Worm (Caenorhabditis elegans) whole organism, L1 larva: ENCODE data around the gene puf-8.

Experiments
- C16A3.4 ChIP-seq: fragments of 150-350 bp; optimal IDR thresholded peaks from 2 replicates; lab custom pipeline; 2014; ENCODE audit warnings: missing biosample characterization, missing genetic modification characterization
- alr-1 ChIP-seq: fragments of 200-800 bp; sonication (Bioruptor generic); optimal IDR thresholded peaks from 2 replicates; lab custom pipeline; 2018; ENCODE audit warnings: borderline replicate concordance, mild to moderate bottlenecking, missing genetic modification characterization, missing compliant biosample characterization
- aly-2 ChIP-seq: fragments of 150-350 bp; optimal IDR thresholded peaks from 2 replicates; lab custom pipeline; 2014; ENCODE audit warnings: missing biosample characterization, missing genetic modification characterization
- ama-1 ChIP-seq: fragments of 150-350 bp; optimal IDR thresholded peaks from 2 replicates; lab custom pipeline; 2014
- blmp-1 ChIP-seq: fragments of 150-350 bp; optimal IDR thresholded peaks from 2 replicates; lab custom pipeline; 2014; ENCODE audit warnings: missing biosample characterization, missing genetic modification characterization
- ceh-63 ChIP-seq: fragments of 200-800 bp; sonication (Bioruptor generic); optimal IDR thresholded peaks from 2 replicates; lab custom pipeline; 2018; ENCODE audit warnings: mild to moderate bottlenecking, missing genetic modification characterization, missing compliant biosample characterization
- ceh-90 ChIP-seq: sonication (generic microtip); optimal IDR thresholded peaks from 2 replicates; lab custom pipeline; 2016; ENCODE audit warnings: missing genetic modification characterization, missing compliant biosample characterization
- dsc-1 ChIP-seq: sonication (generic microtip); optimal IDR thresholded peaks from 2 replicates; lab custom pipeline; 2016; ENCODE audit warnings: mild to moderate bottlenecking, missing genetic modification characterization, missing compliant biosample characterization
- efl-1 ChIP-seq, 4 experiments: fragments of 150-350 bp; optimal IDR thresholded peaks in 3 of 4; peaks in 1 of 4; 1 replicate in 1 of 4; 2 replicates in 3 of 4; lab custom pipeline; 2014; ENCODE audit warnings: missing biosample characterization in 2 of 4, missing genetic modification characterization in 2 of 4, missing genetic modification reagents in 2 of 4
- egl-13 ChIP-seq: sonication (generic microtip); optimal IDR thresholded peaks from 2 replicates; lab custom pipeline; 2016; ENCODE audit warnings: missing genotype, missing genetic modification reagents, missing genetic modification characterization, missing compliant biosample characterization
- elt-3 ChIP-seq, 6 experiments: fragments of 150-350 bp in 1 of 6; sonication (generic microtip); optimal IDR thresholded peaks; 2 replicates each; lab custom pipeline; 2017 to 2018; ENCODE audit warnings: missing biosample characterization in 6 of 6, missing genetic modification characterization in 6 of 6, inconsistent platforms in 1 of 6
- fkh-4 ChIP-seq: sonication (generic microtip); optimal IDR thresholded peaks from 2 replicates; lab custom pipeline; 2016; ENCODE audit warnings: missing compliant biosample characterization, missing genetic modification characterization, borderline replicate concordance
- fkh-8 ChIP-seq: sonication (generic microtip); optimal IDR thresholded peaks from 2 replicates; lab custom pipeline; 2016; ENCODE audit warnings: mild to moderate bottlenecking, missing genetic modification characterization, missing compliant biosample characterization
- hpl-2 ChIP-seq: fragments of 150-350 bp; optimal IDR thresholded peaks from 2 replicates; lab custom pipeline; 2014; ENCODE audit warnings: missing biosample characterization, missing genetic modification reagents, missing genetic modification characterization
- lin-14 ChIP-seq: fragments of 200-800 bp; sonication (Bioruptor generic); optimal IDR thresholded peaks from 2 replicates; lab custom pipeline; 2018; ENCODE audit warnings: mild to moderate bottlenecking, missing genetic modification characterization, moderate library complexity, missing compliant biosample characterization
- lin-15B ChIP-seq: fragments of 150-350 bp; sonication (generic microtip); optimal IDR thresholded peaks from 3 replicates; lab custom pipeline; 2014; ENCODE audit warnings: missing biosample characterization, missing genetic modification characterization
- lin-35 ChIP-seq, 2 experiments: fragments of 150-350 bp; optimal IDR thresholded peaks; 2 replicates each; lab custom pipeline; 2014; ENCODE audit warnings: missing biosample characterization in 2 of 2, missing genetic modification characterization in 2 of 2, missing genetic modification reagents in 2 of 2
- lin-39 ChIP-seq: fragments of 150-350 bp; optimal IDR thresholded peaks from 2 replicates; lab custom pipeline; 2014; ENCODE audit warnings: missing biosample characterization, missing genetic modification reagents, missing genetic modification characterization
- lir-3 ChIP-seq: sonication (generic microtip); optimal IDR thresholded peaks from 2 replicates; lab custom pipeline; 2016; ENCODE audit warnings: mild to moderate bottlenecking, missing genetic modification characterization, moderate library complexity, missing compliant biosample characterization; ENCODE audit not compliant: poor library complexity
- mef-2 ChIP-seq: fragments of 150-350 bp; optimal IDR thresholded peaks from 2 replicates; lab custom pipeline; 2014; ENCODE audit warnings: missing biosample characterization, missing genetic modification characterization
- nhr-11 ChIP-seq: fragments of 150-350 bp; optimal IDR thresholded peaks from 2 replicates; lab custom pipeline; 2014; ENCODE audit warnings: missing biosample characterization, missing genetic modification characterization
- nhr-20 ChIP-seq: sonication (generic microtip); optimal IDR thresholded peaks from 2 replicates; lab custom pipeline; 2016; ENCODE audit warnings: mild to moderate bottlenecking, missing genetic modification characterization, missing compliant biosample characterization
- nhr-28 ChIP-seq: fragments of 150-350 bp; optimal IDR thresholded peaks from 2 replicates; lab custom pipeline; 2014; ENCODE audit warnings: missing biosample characterization, missing genetic modification characterization
- nhr-47 ChIP-seq: sonication (generic microtip); optimal IDR thresholded peaks from 2 replicates; lab custom pipeline; 2016; ENCODE audit warnings: mild to moderate bottlenecking, missing genetic modification characterization, moderate library complexity, missing compliant biosample characterization
- nhr-71 ChIP-seq: sonication (generic microtip); optimal IDR thresholded peaks from 2 replicates; lab custom pipeline; 2016; ENCODE audit warnings: mild to moderate bottlenecking, missing genetic modification characterization, moderate library complexity, missing compliant biosample characterization
- nhr-77 ChIP-seq: fragments of 150-350 bp; optimal IDR thresholded peaks from 2 replicates; lab custom pipeline; 2014; ENCODE audit warnings: missing biosample characterization, missing genetic modification characterization
- nhr-84 ChIP-seq: sonication (generic microtip); optimal IDR thresholded peaks from 2 replicates; lab custom pipeline; 2017; ENCODE audit warnings: missing biosample characterization, missing genetic modification characterization
- pax-3 ChIP-seq: fragments of 200-800 bp; sonication (Bioruptor generic); optimal IDR thresholded peaks from 2 replicates; lab custom pipeline; 2018; ENCODE audit warnings: mild to moderate bottlenecking, missing genetic modification characterization, moderate library complexity, missing compliant biosample characterization
- pqm-1 ChIP-seq: sonication (generic microtip); optimal IDR thresholded peaks from 3 replicates; lab custom pipeline; 2017; ENCODE audit warnings: missing biosample characterization, missing genetic modification characterization
- rnt-1 ChIP-seq: sonication (generic microtip); optimal IDR thresholded peaks from 2 replicates; lab custom pipeline; 2016; ENCODE audit warnings: mild to moderate bottlenecking, missing genetic modification characterization, moderate library complexity, missing compliant biosample characterization
- snu-23 ChIP-seq: sonication (generic microtip); optimal IDR thresholded peaks from 2 replicates; lab custom pipeline; 2016; ENCODE audit warnings: missing genetic modification characterization, missing compliant biosample characterization
- sox-4 ChIP-seq: sonication (generic microtip); optimal IDR thresholded peaks from 2 replicates; lab custom pipeline; 2016; ENCODE audit warnings: missing genetic modification characterization, missing compliant biosample characterization
- tbx-2 ChIP-seq: sonication (generic microtip); optimal IDR thresholded peaks from 2 replicates; lab custom pipeline; 2016; ENCODE audit warnings: missing genetic modification characterization, missing compliant biosample characterization
- unc-98 ChIP-seq: fragments of 200-800 bp; sonication (Bioruptor generic); IDR thresholded peaks from 2 replicates; pipeline ENCODE4 v1.3.6; 2022; ENCODE audit warnings: missing genetic modification characterization, missing compliant biosample characterization
- vab-15 ChIP-seq: sonication (generic microtip); optimal IDR thresholded peaks from 2 replicates; lab custom pipeline; 2017; ENCODE audit warnings: missing genotype, mild to moderate bottlenecking, missing genetic modification characterization, missing compliant biosample characterization
- xbp-1 ChIP-seq: sonication (generic microtip); optimal IDR thresholded peaks from 2 replicates; lab custom pipeline; 2016; ENCODE audit warnings: missing genetic modification characterization, missing compliant biosample characterization
- zag-1 ChIP-seq: fragments of 150-350 bp; optimal IDR thresholded peaks from 2 replicates; lab custom pipeline; 2014; ENCODE audit warnings: missing biosample characterization, missing genetic modification characterization
- ztf-11 ChIP-seq, 2 experiments: sonication (generic microtip); optimal IDR thresholded peaks; 2 replicates each; lab custom pipeline; 2016 to 2017; ENCODE audit warnings: missing genetic modification characterization in 2 of 2, missing biosample characterization in 1 of 2, missing compliant biosample characterization in 1 of 2

The puf-8 gene

DNA sequence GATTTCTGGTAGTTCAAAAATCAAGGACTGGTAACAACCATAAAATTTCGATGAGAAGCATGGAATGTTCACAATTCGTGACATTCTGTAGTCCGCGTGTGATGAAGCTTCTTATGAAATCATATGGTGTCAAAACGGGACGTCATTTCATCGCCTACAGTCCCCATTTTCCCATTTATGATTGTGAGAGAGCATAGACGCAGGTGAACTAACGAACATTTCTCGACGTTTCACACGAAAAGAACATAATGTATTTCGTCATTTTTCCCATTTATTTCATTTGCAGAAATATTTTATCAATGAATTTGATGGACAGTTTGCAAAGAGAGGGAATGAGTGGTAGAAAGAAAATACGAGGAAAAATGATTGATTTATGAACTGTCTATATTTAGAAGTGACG, 10.9 kb downstream of the puf-8 start:
- no peak for TF ChIP-seq vab-15 (tag; lab: Kevin White, UChicago)
- no peak for TF ChIP-seq efl-1 (optimal IDR thresholded peaks at IDR 0.05; lab: Kevin White, UChicago)
- TF ChIP-seq efl-1 (GFP tag; optimal IDR thresholded peaks at IDR 0.05 in 1 of 2; lab: Kevin White, UChicago), result peak in 1 of 2 experiments; percentile 59

DNA sequence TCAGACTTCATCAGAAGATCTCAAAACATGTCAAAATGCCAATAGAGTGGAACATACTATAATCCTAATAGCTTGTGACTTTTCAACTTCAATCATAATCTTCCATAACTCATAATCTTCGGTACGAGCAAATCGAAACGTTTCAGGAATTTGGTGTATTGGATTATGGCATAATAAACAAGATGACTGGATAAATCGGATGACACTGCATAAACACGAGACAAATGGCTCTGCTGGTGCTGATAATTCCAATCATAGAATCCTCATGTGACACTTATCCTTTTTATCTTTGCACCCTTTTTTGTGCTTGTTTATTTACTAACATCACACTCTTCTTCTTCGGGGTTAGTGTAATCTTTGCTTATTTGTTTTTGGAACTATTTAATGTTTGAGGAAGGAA, 15.0 kb downstream of the puf-8 start:
- TF ChIP-seq nhr-77 (tag; lab: Kevin White, UChicago), result no peak
- peak; percentile 81 for TF ChIP-seq pax-3 (tag; lab: Kevin White, UChicago)
- no peak for TF ChIP-seq pqm-1
- TF ChIP-seq aly-2 (tag; lab: Kevin White, UChicago), result no peak
- TF ChIP-seq hpl-2 (GFP tag; lab: Kevin White, UChicago), result no peak
- TF ChIP-seq lin-15B, result no peak
- TF ChIP-seq zag-1 (tag; lab: Kevin White, UChicago), result no peak
- TF ChIP-seq tbx-2, result no peak
- no peak for TF ChIP-seq snu-23 (GFP tag; lab: Kevin White, UChicago)
- no peak for TF ChIP-seq alr-1 (tag; lab: Kevin White, UChicago)
- peak; percentile 56 for TF ChIP-seq fkh-4 (tag; lab: Kevin White, UChicago)
- TF ChIP-seq nhr-11 (tag; lab: Kevin White, UChicago), result peak; percentile 16
- no peak for TF ChIP-seq unc-98 (GFP tag; lab: Robert Waterston, UW)
- no peak for TF ChIP-seq vab-15 (tag; lab: Kevin White, UChicago)
- TF ChIP-seq fkh-8 (tag; lab: Kevin White, UChicago), result peak; percentile 29
- peak; percentile 56 for TF ChIP-seq nhr-47 (tag; lab: Kevin White, UChicago)
- peak; percentile 70 for TF ChIP-seq sox-4 (tag; lab: Kevin White, UChicago)
- peak; percentile 33 for TF ChIP-seq egl-13
- TF ChIP-seq blmp-1 (tag; lab: Kevin White, UChicago), result no peak
- TF ChIP-seq xbp-1 (tag; lab: Kevin White, UChicago), result no peak
- no peak for TF ChIP-seq elt-3 (tag; optimal IDR thresholded peaks at IDR 0.05; lab: Kevin White, UChicago)
- TF ChIP-seq rnt-1 (tag; lab: Kevin White, UChicago), result no peak
- no peak for TF ChIP-seq ama-1 (lab: Kevin White, UChicago)
- TF ChIP-seq ceh-90 (tag; lab: Kevin White, UChicago), result no peak
- TF ChIP-seq ceh-63, result no peak
- no peak for TF ChIP-seq mef-2 (tag; lab: Kevin White, UChicago)
- peak; percentile 22 for TF ChIP-seq lir-3 (tag; lab: Kevin White, UChicago)
- no peak for TF ChIP-seq lin-39 (tag; lab: Kevin White, UChicago)
- no peak for TF ChIP-seq C16A3.4 (tag; lab: Kevin White, UChicago)
- no peak for TF ChIP-seq ztf-11 (tag; optimal IDR thresholded peaks at IDR 0.05; lab: Kevin White, UChicago)
- TF ChIP-seq nhr-20 (tag; lab: Kevin White, UChicago), result peak; percentile 6
- TF ChIP-seq nhr-71 (tag; lab: Kevin White, UChicago), result peak; percentile 39
- peak; percentile 99 for TF ChIP-seq dsc-1 (tag; lab: Kevin White, UChicago)

DNA sequence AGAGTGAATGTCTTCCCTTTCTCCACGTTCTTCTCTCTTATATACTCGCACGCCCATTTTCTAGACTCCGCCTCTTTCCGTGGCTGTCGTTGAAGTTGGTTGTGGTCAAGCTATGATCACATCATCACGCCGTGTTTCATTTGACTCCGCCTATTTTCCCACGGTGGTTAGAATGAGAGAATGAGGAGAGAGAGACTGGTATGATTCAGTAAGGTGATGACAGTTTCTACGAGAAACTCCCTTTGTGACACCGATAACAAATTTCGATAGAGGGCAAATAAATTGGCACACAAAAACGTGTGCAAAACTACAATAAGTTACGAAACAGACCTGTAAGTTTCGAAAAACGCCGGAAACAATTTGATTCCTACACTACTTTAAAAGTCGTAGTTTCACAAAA, 17.5 kb downstream of the puf-8 start:
- TF ChIP-seq nhr-71 (tag; lab: Kevin White, UChicago) (peak; percentile 5), zag-1 (tag; lab: Kevin White, UChicago) (no peak), ceh-90 (tag; lab: Kevin White, UChicago) (no peak), nhr-28 (tag; lab: Kevin White, UChicago) (peak; percentile 2), lin-35 (GFP tag; optimal IDR thresholded peaks at IDR 0.05; lab: Kevin White, UChicago) (no peak), efl-1 (optimal IDR thresholded peaks at IDR 0.05; lab: Kevin White, UChicago) (no peak), efl-1 (GFP tag; optimal IDR thresholded peaks at IDR 0.05 in 1 of 2; lab: Kevin White, UChicago) (peak in 1 of 2 experiments; percentile 23), lin-14 (GFP tag; lab: Kevin White, UChicago) (peak; percentile 13), nhr-84 (tag; lab: Kevin White, UChicago) (no peak), nhr-20 (tag; lab: Kevin White, UChicago) (peak; percentile 25)
- TF ChIP-seq, all 84 proteins: peak for 5
